Worm (Caenorhabditis elegans): ENCODE measurements around the gene ggtb-1.

The ggtb-1 gene

DNA sequence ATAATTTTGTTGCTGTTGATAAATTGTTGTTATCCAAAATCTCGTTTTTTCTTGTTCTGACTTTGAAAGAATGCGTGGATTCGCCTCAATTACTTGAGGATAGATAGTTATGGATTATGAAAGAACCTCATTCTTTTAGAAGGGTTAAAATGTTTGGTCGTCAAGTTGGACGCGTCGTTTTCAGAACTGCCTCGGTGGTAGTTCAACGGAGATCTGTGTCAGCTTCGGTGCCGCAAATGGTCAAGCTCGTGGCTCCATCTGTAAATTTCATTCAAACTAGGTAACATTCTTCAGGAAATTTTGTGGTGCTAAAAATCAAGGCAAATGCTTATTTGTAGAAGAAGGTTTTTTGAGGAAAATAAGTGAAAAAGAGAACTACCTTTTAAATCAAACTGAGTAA lies 47.0 kb downstream of the ggtb-1 start, which contains the start of gene ndab-2 (continued):
- TF ChIP-seq hlh-11 (tag; optimal IDR thresholded peaks at IDR 0.05) (no peak), Y105C5A.15 (GFP tag; IDR thresholded peaks at IDR 0.05) (peak; percentile 69; the same call in 1 of the 2 replicates), nhr-6 (tag; optimal IDR thresholded peaks at IDR 0.05) (no peak), gei-8 (GFP tag; optimal IDR thresholded peaks at IDR 0.05) (no peak), nhr-28 (tag; optimal IDR thresholded peaks at IDR 0.05) (no peak), ces-1 (GFP tag; optimal IDR thresholded peaks at IDR 0.05) (no peak), F10B5.3 (tag; optimal IDR thresholded peaks at IDR 0.05) (no peak), aha-1 (tag) (no peak), skn-1 (tag; optimal IDR thresholded peaks at IDR 0.05) (no peak), dpl-1 (GFP tag; optimal IDR thresholded peaks at IDR 0.05) (no peak), spr-3 (GFP tag; optimal IDR thresholded peaks at IDR 0.05) (no peak), D1046.2 (GFP tag; IDR thresholded peaks at IDR 0.05) (no peak), madf-9 (GFP tag; conservative IDR thresholded peaks at IDR 0.05) (no peak), lin-1 (GFP tag; IDR thresholded peaks at IDR 0.05) (no peak), madf-5 (GFP tag; IDR thresholded peaks at IDR 0.05) (0 out of 4 replicates have a peak, but pooled peaks have one; percentile 23 to 55), daf-8 (GFP tag; IDR thresholded peaks at IDR 0.05) (no peak), T26A8.4 (GFP tag; IDR thresholded peaks at IDR 0.05) (no peak), zip-11 (GFP tag; IDR thresholded peaks at IDR 0.05) (no peak), ceh-44 (GFP tag; IDR thresholded peaks at IDR 0.05) (no peak), hlh-30 (tag; optimal IDR thresholded peaks at IDR 0.05; ENCODE audit: insufficient read depth) (no peak), mxl-3 (GFP tag; optimal IDR thresholded peaks at IDR 0.05) (no peak), F49E8.2 (tag; optimal IDR thresholded peaks at IDR 0.05; ENCODE audit: borderline replicate concordance) (no peak), lin-38 (GFP tag; IDR thresholded peaks at IDR 0.05) (peak; percentile 53), R02D3.7 (tag; optimal IDR thresholded peaks at IDR 0.05) (no peak), lin-13 (GFP tag; optimal IDR thresholded peaks at IDR 0.05) (no peak), ZK337.2 (GFP tag; IDR thresholded peaks at IDR 0.05) (no peak), ZK546.5 (tag; optimal IDR thresholded peaks at IDR 0.05) (no peak), ceh-20 (GFP tag; IDR thresholded peaks at IDR 0.05) (no peak), egl-43 (GFP tag; IDR thresholded peaks at IDR 0.05) (peak; percentile 67; the same call in 1 of the 2 replicates), vab-7 (GFP tag; IDR thresholded peaks at IDR 0.05) (no peak), ctbp-1 (GFP tag; IDR thresholded peaks at IDR 0.05) (0 out of 2 replicates have a peak, but pooled peaks have one; percentile 39), ztf-7 (tag; optimal IDR thresholded peaks at IDR 0.05) (no peak), dmd-8 (GFP tag; IDR thresholded peaks at IDR 0.05) (no peak), dmd-9 (GFP tag; IDR thresholded peaks at IDR 0.05) (no peak), ceh-28 (tag; optimal IDR thresholded peaks at IDR 0.05) (no peak)

DNA sequence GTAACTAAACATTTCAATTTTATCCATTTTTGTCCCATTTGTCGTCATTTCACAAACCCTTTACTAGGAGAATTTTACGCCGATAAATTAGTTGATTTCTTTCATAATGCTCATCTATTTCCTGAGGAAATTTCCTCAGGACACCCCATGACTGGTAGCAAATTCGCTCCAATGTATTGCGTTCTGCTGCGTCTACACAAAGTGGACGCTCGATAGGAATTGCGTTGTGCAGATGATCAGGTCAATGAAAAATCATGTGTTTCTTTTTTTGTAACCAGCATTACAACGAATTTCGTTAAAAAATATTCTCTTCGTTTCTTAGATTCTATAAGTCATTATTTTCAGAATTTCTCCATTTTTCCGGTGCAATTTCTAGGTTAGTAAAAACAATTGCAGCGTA lies 48.3 kb downstream of the ggtb-1 start, which contains the start of gene epg-4:
Gene epg-4 (plus strand): TSS at position 346 of the 400 bp plus-strand sequence.
- TF ChIP-seq ces-1 (GFP tag; optimal IDR thresholded peaks at IDR 0.05) (no peak), zip-2 (tag; optimal IDR thresholded peaks at IDR 0.05) (no peak), mep-1 (tag; optimal IDR thresholded peaks at IDR 0.05) (peak; percentile 63), D1046.2 (GFP tag; IDR thresholded peaks at IDR 0.05) (no peak), zip-11 (GFP tag; IDR thresholded peaks at IDR 0.05) (no peak), hif-1 (tag; optimal IDR thresholded peaks at IDR 0.05) (peak in 1 of 2 experiments; percentile 52), nhr-102 (tag; optimal IDR thresholded peaks at IDR 0.05) (no peak), aha-1 (tag) (no peak), jun-1 (tag; optimal IDR thresholded peaks at IDR 0.05) (no peak), php-3 (GFP tag; IDR thresholded peaks at IDR 0.05) (no peak), zag-1 (tag; optimal IDR thresholded peaks at IDR 0.05) (no peak), F10B5.3 (tag; optimal IDR thresholded peaks at IDR 0.05) (no peak), fkh-10 (GFP tag; optimal IDR thresholded peaks at IDR 0.05) (no peak), pqm-1 (tag; optimal IDR thresholded peaks at IDR 0.05) (peak; percentile 4), mdl-1 (tag; optimal IDR thresholded peaks at IDR 0.05) (no peak), skn-1 (tag; optimal IDR thresholded peaks at IDR 0.05) (no peak), ZK546.5 (tag; optimal IDR thresholded peaks at IDR 0.05) (no peak), dpl-1 (GFP tag; optimal IDR thresholded peaks at IDR 0.05) (peak; percentile 41), attf-4 (tag; optimal IDR thresholded peaks at IDR 0.05) (no peak), nhr-77 (tag; optimal IDR thresholded peaks at IDR 0.05) (peak; percentile 80), gei-8 (GFP tag; optimal IDR thresholded peaks at IDR 0.05) (no peak), mxl-3 (GFP tag; optimal IDR thresholded peaks at IDR 0.05) (peak; percentile 49), daf-8 (GFP tag; IDR thresholded peaks at IDR 0.05) (no peak), nhr-111 (GFP tag; optimal IDR thresholded peaks at IDR 0.05) (peak; percentile 14), hlh-30 (tag; optimal IDR thresholded peaks at IDR 0.05; ENCODE audit: insufficient read depth) (peak; percentile 96), cey-2 (tag; optimal IDR thresholded peaks at IDR 0.05; ENCODE audit: borderline replicate concordance, insufficient read depth) (no peak), snpc-4 (tag; optimal IDR thresholded peaks at IDR 0.05) (no peak), fos-1 (tag; optimal IDR thresholded peaks at IDR 0.05) (no peak)

All from whole organism, L4 larva.